Worm (Caenorhabditis elegans): ENCODE results near the gene nhr-31.

ce11 chrIV:8048083-8048482 lies 18.8 kb upstream of the nhr-31 start:
- TF ChIP-seq ekl-4 (GFP tag; IDR thresholded peaks at IDR 0.05) (no peak), lin-35 (GFP tag; optimal IDR thresholded peaks at IDR 0.05) (no peak), hlh-26 (GFP tag; conservative IDR thresholded peaks at IDR 0.05) (no peak), egrh-3 (GFP tag; IDR thresholded peaks at IDR 0.05) (no peak), egl-44 (GFP tag; IDR thresholded peaks at IDR 0.05) (no peak), pbrm-1 (GFP tag; IDR thresholded peaks at IDR 0.05) (no peak), atf-7 (tag; optimal IDR thresholded peaks at IDR 0.05) (no peak), egl-18 (GFP tag; IDR thresholded peaks at IDR 0.05) (no peak), pha-4 (tag; optimal IDR thresholded peaks at IDR 0.05) (no peak), ceh-91 (GFP tag; IDR thresholded peaks at IDR 0.05) (no peak), attf-3 (GFP tag; conservative IDR thresholded peaks at IDR 0.05) (no peak)

Data from whole organism, young adult.